Worm (Caenorhabditis elegans): Measurements from ENCODE around the gene C08E3.13.

- TF ChIP-seq lin-13 (tag; optimal IDR thresholded peaks at IDR 0.05), result no peak
- TF ChIP-seq ztf-11 (tag; optimal IDR thresholded peaks at IDR 0.05), result no peak
- no peak for TF ChIP-seq blmp-1 (tag; optimal IDR thresholded peaks at IDR 0.05)
- TF ChIP-seq lsy-2 (tag; optimal IDR thresholded peaks at IDR 0.05), result no peak
- no peak for TF ChIP-seq snpc-4 (tag; optimal IDR thresholded peaks at IDR 0.05)
- TF ChIP-seq nhr-76 (tag; optimal IDR thresholded peaks at IDR 0.05), result no peak
Observed at ce11 chrII:1650502-1650901, 18.4 kb upstream of the C08E3.13 start, which contains the start of gene fbxb-20.

Data from whole organism, mixed stage, embryonic.